Fruit fly (Drosophila melanogaster): Measurements from ENCODE around the gene CG33502.
"Not testable (repeated sequence)": the region's sequence is repeated elsewhere in the genome, so short reads cannot be mapped to it uniquely, and the experiment has no call there.

CG33502 gene

dm6 chrX:21629482-21630159 lies 18.3 kb upstream of the CG33502 start, which contains the start of gene DIP1 (continued):
- TF ChIP-seq CG15336 (GFP tag; IDR thresholded peaks at IDR 0.05) (peak; percentile 59; the same call in 1 of the 2 replicates), acj6 (GFP tag; optimal IDR thresholded peaks at IDR 0.05) (peak; percentile 66), Smox (GFP tag; optimal IDR thresholded peaks at IDR 0.05) (peak; percentile 73), CG6792 (GFP tag; optimal IDR thresholded peaks at IDR 0.05) (peak; percentile 51), CG6276 (GFP tag; optimal IDR thresholded peaks at IDR 0.05) (peak; percentile 14), CG11294 (GFP tag; IDR thresholded peaks at IDR 0.05) (no peak), dac (GFP tag; optimal IDR thresholded peaks at IDR 0.05) (no peak), Met (GFP tag; optimal IDR thresholded peaks at IDR 0.05) (peak; percentile 72), CG9139 (GFP tag; optimal IDR thresholded peaks at IDR 0.05) (peak; percentile 5), Sox15 (GFP tag; optimal IDR thresholded peaks at IDR 0.05) (no peak)

dm6 chrX:21623641-21624040 lies 12.3 kb upstream of the CG33502 start, which contains the start of gene CG32500:
Gene CG32500 (minus strand): TSS chrX:21623750.
- TF ChIP-seq CG6163 (GFP tag; IDR thresholded peaks at IDR 0.05): peak; percentile 48; the same call in 1 of the 3 replicates

dm6 chrX:21621004-21621403 lies 9.7 kb upstream of the CG33502 start, which contains the start of gene CG32819:
Gene CG32819 (minus strand): TSS chrX:21621104.
- not testable (repeated sequence) for TF ChIP-seq eg (GFP tag; IDR thresholded peaks at IDR 0.05); svp (GFP tag); Ets96B (tag; optimal IDR thresholded peaks at IDR 0.05)

- not testable (repeated sequence) for TF ChIP-seq CG1621 (tag; optimal IDR thresholded peaks at IDR 0.05); CG8319 (GFP tag; optimal IDR thresholded peaks at IDR 0.05); achi (GFP tag; optimal IDR thresholded peaks at IDR 0.05)
These were observed 6.2 kb upstream of the CG33502 start, which contains the start of gene CG32857 for dm6 chrX:21617517-21617916. Gene CG32857 (minus strand): TSS chrX:21617617.

- not testable (repeated sequence) for TF ChIP-seq CG8119 (GFP tag; IDR thresholded peaks at IDR 0.05); eg (GFP tag; IDR thresholded peaks at IDR 0.05); Eip93F (GFP tag; optimal IDR thresholded peaks at IDR 0.05)
These were observed 3.8 kb upstream of the CG33502 start, which contains the start of gene CG32820 for dm6 chrX:21615139-21615538. Gene CG32820 (minus strand): TSS chrX:21615239.

dm6 chrX:21608820-21609219 lies 2.5 kb downstream of the CG33502 start, which contains the start of gene CG17450:
Gene CG17450 (minus strand): TSS chrX:21608920.
- TF ChIP-seq topi, achi, Blimp-1 (GFP tag; optimal IDR thresholded peaks at IDR 0.05): not testable (repeated sequence)

dm6 chrX:21605514-21605913 lies 5.8 kb downstream of the CG33502 start:
- no peak for TF ChIP-seq dac (GFP tag; optimal IDR thresholded peaks at IDR 0.05)
- no peak for TF ChIP-seq OdsH (GFP tag; optimal IDR thresholded peaks at IDR 0.05)
- TF ChIP-seq fkh (GFP tag; optimal IDR thresholded peaks at IDR 0.05): no peak
- TF ChIP-seq CG11294 (GFP tag; IDR thresholded peaks at IDR 0.05): no peak
- no peak for TF ChIP-seq CG6163 (GFP tag; IDR thresholded peaks at IDR 0.05)
- no peak for TF ChIP-seq pdm3 (GFP tag; optimal IDR thresholded peaks at IDR 0.05)
- TF ChIP-seq Sox102F (GFP tag; optimal IDR thresholded peaks at IDR 0.05): no peak
- TF ChIP-seq salr (GFP tag; optimal IDR thresholded peaks at IDR 0.05): no peak
- TF ChIP-seq Lpt (GFP tag; optimal IDR thresholded peaks at IDR 0.05): no peak
- TF ChIP-seq Eip93F (GFP tag; optimal IDR thresholded peaks at IDR 0.05): no peak
- no peak for TF ChIP-seq CG11902 (GFP tag; optimal IDR thresholded peaks at IDR 0.05)
- TF ChIP-seq CG34406 (GFP tag; optimal IDR thresholded peaks at IDR 0.05): no peak
- TF ChIP-seq Sox14 (GFP tag; optimal IDR thresholded peaks at IDR 0.05): no peak
- TF ChIP-seq topi (GFP tag; optimal IDR thresholded peaks at IDR 0.05): no peak
- TF ChIP-seq acj6 (GFP tag; optimal IDR thresholded peaks at IDR 0.05): no peak
- no peak for TF ChIP-seq CG6808 (GFP tag; optimal IDR thresholded peaks at IDR 0.05)
- TF ChIP-seq Eip75B (GFP tag; optimal IDR thresholded peaks at IDR 0.05): no peak
